Worm (Caenorhabditis elegans): ENCODE data around the gene sas-5.
A peak's percentile ranks its signal among the peaks of the same experiment; 100 is the strongest.

The sas-5 gene

DNA sequence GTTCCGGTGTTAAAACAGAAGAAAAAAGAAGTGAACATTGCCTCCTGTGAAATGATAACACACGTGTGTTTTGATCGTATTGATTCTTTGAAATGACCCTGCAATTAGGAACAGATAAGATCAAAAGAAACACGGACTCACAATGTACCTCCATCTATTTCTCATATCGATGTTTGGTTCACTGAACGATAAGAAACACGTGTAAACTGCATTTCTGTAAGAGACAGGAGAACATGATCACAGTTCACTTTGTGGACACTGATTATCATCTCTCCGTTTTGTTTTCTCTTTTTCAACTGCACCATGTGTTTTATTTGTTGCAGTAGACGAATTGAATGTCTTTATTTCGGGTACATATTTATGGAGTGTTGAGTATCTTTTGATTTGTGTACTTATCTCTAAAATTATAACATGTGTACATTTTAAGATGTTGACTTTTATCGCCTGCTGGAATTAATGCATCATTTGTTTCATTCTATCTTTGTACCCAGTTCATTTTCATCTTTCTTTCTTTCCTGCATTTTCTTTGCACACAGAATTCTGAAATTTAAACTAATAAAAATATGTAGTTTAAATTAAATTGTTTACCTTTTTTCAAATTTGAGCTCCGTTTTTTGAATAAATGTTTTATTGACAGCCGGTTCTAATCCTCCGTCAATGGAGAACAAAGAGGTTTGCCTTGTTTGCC, 37.6 kb upstream of the sas-5 start, which contains the start of the genes H12C20.7 and nhr-68 (continued):
- TF ChIP-seq bed-1 (GFP tag; IDR thresholded peaks at IDR 0.05) (no peak), dpff-1 (tag; optimal IDR thresholded peaks at IDR 0.05) (peak; percentile 36), C06A6.2 (GFP tag; conservative IDR thresholded peaks at IDR 0.05) (peak; percentile 90), madf-10 (tag; optimal IDR thresholded peaks at IDR 0.05) (peak; percentile 85), zfh-2 (GFP tag; conservative IDR thresholded peaks at IDR 0.05) (no peak), bed-2 (GFP tag; IDR thresholded peaks at IDR 0.05) (no peak), ztf-6 (GFP tag; IDR thresholded peaks at IDR 0.05) (no peak), snpc-3.4 (tag; optimal IDR thresholded peaks at IDR 0.05) (no peak), Y56A3A.18 (GFP tag; IDR thresholded peaks at IDR 0.05) (peak; percentile 40; the same call in 1 of the 2 replicates), F52B5.7 (tag; optimal IDR thresholded peaks at IDR 0.05) (peak; percentile 63), B0336.3 (GFP tag; IDR thresholded peaks at IDR 0.05) (peak; percentile 83; the same call in 1 of the 2 replicates), let-526 (GFP tag; IDR thresholded peaks at IDR 0.05) (no peak), F57C9.4 (tag; optimal IDR thresholded peaks at IDR 0.05) (no peak), attf-5 (GFP tag; optimal IDR thresholded peaks at IDR 0.05) (peak; percentile 70), let-607 (tag; optimal IDR thresholded peaks at IDR 0.05) (peak; percentile 28 to 76), fkh-3 (tag; optimal IDR thresholded peaks at IDR 0.05) (no peak), ekl-4 (GFP tag; IDR thresholded peaks at IDR 0.05) (0 out of 2 replicates have a peak, but pooled peaks have one; percentile 37), lin-35 (GFP tag; optimal IDR thresholded peaks at IDR 0.05) (peak in 1 of 3 experiments; percentile 55), akir-1 (GFP tag; optimal IDR thresholded peaks at IDR 0.05) (peak; percentile 42), K12H6.12 (tag; optimal IDR thresholded peaks at IDR 0.05) (peak; percentile 27), hlh-26 (GFP tag; conservative IDR thresholded peaks at IDR 0.05) (no peak), chd-7 (tag; optimal IDR thresholded peaks at IDR 0.05) (peak; percentile 95), Y53G8AR.9 (GFP tag; conservative IDR thresholded peaks at IDR 0.05) (0 out of 2 replicates have a peak, but pooled peaks have one; percentile 13), F33H1.4 (GFP tag; IDR thresholded peaks at IDR 0.05) (no peak), F39B2.1 (GFP tag; IDR thresholded peaks at IDR 0.05) (no peak), hrde-1 (tag; optimal IDR thresholded peaks at IDR 0.05; ENCODE audit: borderline replicate concordance) (no peak), T07F8.4 (tag; optimal IDR thresholded peaks at IDR 0.05) (no peak), atf-7 (tag; optimal IDR thresholded peaks at IDR 0.05) (peak; percentile 95), D2030.7 (GFP tag; IDR thresholded peaks at IDR 0.05) (no peak), ztf-25 (GFP tag; IDR thresholded peaks at IDR 0.05) (no peak), rpc-1 (optimal IDR thresholded peaks at IDR 0.05) (no peak), rpc-1 (tag; optimal IDR thresholded peaks at IDR 0.05) (no peak), egl-18 (GFP tag; IDR thresholded peaks at IDR 0.05) (no peak), B0035.1 (tag; optimal IDR thresholded peaks at IDR 0.05) (peak; percentile 29), madf-3 (GFP tag; IDR thresholded peaks at IDR 0.05) (no peak), repo-1 (tag; optimal IDR thresholded peaks at IDR 0.05) (peak; percentile 90), unc-130 (GFP tag; optimal IDR thresholded peaks at IDR 0.05) (no peak), mcd-1 (GFP tag; IDR thresholded peaks at IDR 0.05) (0 out of 2 replicates have a peak, but pooled peaks have one; percentile 21), aptf-2 (GFP tag; conservative IDR thresholded peaks at IDR 0.05) (no peak), tbp1 (GFP tag; optimal IDR thresholded peaks at IDR 0.05) (peak; percentile 70), gei-17 (GFP tag; optimal IDR thresholded peaks at IDR 0.05) (peak; percentile 80), ceh-40 (GFP tag; IDR thresholded peaks at IDR 0.05) (no peak), sdz-38 (tag; optimal IDR thresholded peaks at IDR 0.05) (no peak), lsl-1 (GFP tag; optimal IDR thresholded peaks at IDR 0.05) (no peak), B0019.2 (GFP tag; conservative IDR thresholded peaks at IDR 0.05) (no peak), rcor-1 (GFP tag; IDR thresholded peaks at IDR 0.05) (0 out of 2 replicates have a peak, but pooled peaks have one; percentile 16), nhr-179 (tag; optimal IDR thresholded peaks at IDR 0.05) (no peak), F57A8.1 (GFP tag; optimal IDR thresholded peaks at IDR 0.05) (no peak)
